Fruit fly (Drosophila melanogaster) whole organism, embryonic: ENCODE measurements around the gene AlkB.

ENCODE experiments used
- Adf1 ChIP-seq: fragments of 200-800 bp; sonication (Bioruptor generic); IDR thresholded peaks from 2 replicates; pipeline ENCODE4 v1.3.6; 2022; ENCODE audit warnings: missing biosample characterization, missing genetic modification characterization
- CG10321 ChIP-seq: fragments of 200-800 bp; sonication (Bioruptor generic); IDR thresholded peaks from 2 replicates; pipeline ENCODE4 v1.3.6; 2022; ENCODE audit warnings: missing biosample characterization, missing genetic modification characterization
- CG10979 ChIP-seq: fragments of 200-800 bp; sonication (Bioruptor generic); optimal IDR thresholded peaks from 2 replicates; lab custom pipeline; 2018; ENCODE audit warnings: missing biosample characterization, mild to moderate bottlenecking, missing genetic modification characterization, moderate library complexity
- CG13894 ChIP-seq: fragments of 200-800 bp; sonication (Bioruptor generic); optimal IDR thresholded peaks from 3 replicates; lab custom pipeline; 2018; ENCODE audit warnings: missing biosample characterization, mild to moderate bottlenecking, missing genetic modification characterization, moderate library complexity
- CG15269 ChIP-seq: fragments of 200-800 bp; sonication (Bioruptor generic); optimal IDR thresholded peaks from 2 replicates; lab custom pipeline; 2018; ENCODE audit warnings: missing biosample characterization, mild to moderate bottlenecking, missing genetic modification characterization, moderate library complexity
- CG1529 ChIP-seq: fragments of 200-800 bp; sonication (Bioruptor generic); optimal IDR thresholded peaks from 3 replicates; lab custom pipeline; 2018; ENCODE audit warnings: missing biosample characterization, missing genetic modification characterization
- CG16779 ChIP-seq: fragments of 200-800 bp; sonication (Bioruptor generic); IDR thresholded peaks from 2 replicates; pipeline ENCODE4 v1.3.6; 2022; ENCODE audit warnings: missing biosample characterization, missing genetic modification characterization
- CG17385 ChIP-seq: fragments of 200-800 bp; sonication (Bioruptor generic); optimal IDR thresholded peaks from 3 replicates; lab custom pipeline; 2018; ENCODE audit warnings: missing biosample characterization, mild to moderate bottlenecking, missing genetic modification characterization
- CG2202 ChIP-seq: fragments of 200-800 bp; sonication (Bioruptor generic); optimal IDR thresholded peaks from 2 replicates; lab custom pipeline; 2018; ENCODE audit warnings: missing biosample characterization, mild to moderate bottlenecking, missing genetic modification characterization
- CG2712 ChIP-seq: fragments of 200-800 bp; optimal IDR thresholded peaks from 3 replicates; lab custom pipeline; 2019; ENCODE audit warnings: missing biosample characterization, mild to moderate bottlenecking, missing genetic modification characterization, moderate library complexity
- CG2889 ChIP-seq: fragments of 200-800 bp; sonication (Bioruptor generic); IDR thresholded peaks from 3 replicates; pipeline ENCODE4 v1.3.6; 2022; ENCODE audit warnings: missing biosample characterization, missing genetic modification characterization
- CG30431 ChIP-seq: fragments of 200-800 bp; sonication (Bioruptor generic); optimal IDR thresholded peaks from 2 replicates; lab custom pipeline; 2017; ENCODE audit warnings: missing biosample characterization, missing genetic modification characterization
- CG3163 ChIP-seq: fragments of 200-800 bp; sonication (Bioruptor generic); optimal IDR thresholded peaks from 3 replicates; lab custom pipeline; 2016; ENCODE audit warnings: missing biosample characterization, missing genetic modification characterization
- CG3847 ChIP-seq: fragments of 200-800 bp; sonication (Bioruptor generic); IDR thresholded peaks from 2 replicates; pipeline ENCODE4 v1.3.6; 2022; ENCODE audit warnings: missing biosample characterization, missing genetic modification characterization
- CG4424 ChIP-seq: fragments of 200-800 bp; sonication (Bioruptor generic); optimal IDR thresholded peaks from 3 replicates; lab custom pipeline; 2016; ENCODE audit warnings: missing biosample characterization, missing genetic modification characterization
- CG4707 ChIP-seq: fragments of 200-800 bp; sonication (Bioruptor generic); optimal IDR thresholded peaks from 2 replicates; lab custom pipeline; 2018; ENCODE audit warnings: missing biosample characterization, mild to moderate bottlenecking, missing genetic modification characterization, moderate library complexity
- CG4730 ChIP-seq: fragments of 200-800 bp; sonication (Bioruptor generic); IDR thresholded peaks from 2 replicates; pipeline ENCODE4 v1.3.6; 2022; ENCODE audit warnings: missing biosample characterization, missing genetic modification characterization
- CTCF ChIP-seq: fragments of 200-800 bp; sonication (Bioruptor generic); optimal IDR thresholded peaks from 2 replicates; lab custom pipeline; 2017; ENCODE audit warnings: missing biosample characterization, mild to moderate bottlenecking, missing genetic modification characterization, moderate library complexity
- Drgx ChIP-seq: fragments of 200-800 bp; sonication (Bioruptor generic); IDR thresholded peaks from 2 replicates; pipeline ENCODE4 v1.3.6; 2022; ENCODE audit warnings: missing biosample characterization, missing genetic modification characterization
- Elba2 ChIP-seq: fragments of 200-800 bp; sonication (Bioruptor generic); optimal IDR thresholded peaks from 3 replicates; lab custom pipeline; 2016; ENCODE audit warnings: missing biosample characterization, missing genetic modification characterization
- H15 ChIP-seq: fragments of 200-800 bp; sonication (Bioruptor generic); IDR thresholded peaks from 3 replicates; pipeline ENCODE4 v1.3.6; 2022; ENCODE audit warnings: missing biosample characterization, missing genetic modification characterization
- Hmx ChIP-seq: fragments of 200-800 bp; sonication (Bioruptor generic); optimal IDR thresholded peaks from 2 replicates; lab custom pipeline; 2016; ENCODE audit warnings: missing biosample characterization, missing genetic modification characterization
- Mrtf ChIP-seq: fragments of 200-800 bp; sonication (Bioruptor generic); IDR thresholded peaks from 3 replicates; pipeline ENCODE4 v1.3.6; 2022; ENCODE audit warnings: missing biosample characterization, missing genetic modification characterization
- Neu2 ChIP-seq: fragments of 200-800 bp; sonication (Bioruptor generic); optimal IDR thresholded peaks from 3 replicates; lab custom pipeline; 2016; ENCODE audit warnings: missing biosample characterization, missing genetic modification characterization, borderline replicate concordance
- Nf-YA ChIP-seq: fragments of 200-800 bp; sonication (Bioruptor generic); IDR thresholded peaks from 2 replicates; pipeline ENCODE4 v1.3.6; 2022; ENCODE audit warnings: missing biosample characterization, missing genetic modification characterization
- NfI ChIP-seq: fragments of 200-800 bp; sonication (Bioruptor generic); optimal IDR thresholded peaks from 3 replicates; lab custom pipeline; 2018; ENCODE audit warnings: missing biosample characterization, mild to moderate bottlenecking, missing genetic modification characterization, moderate library complexity
- Opbp ChIP-seq: fragments of 200-800 bp; sonication (Bioruptor generic); IDR thresholded peaks from 3 replicates; pipeline ENCODE4 v1.3.6; 2022; ENCODE audit warnings: missing biosample characterization, missing genetic modification characterization; ENCODE audit not compliant: partially characterized antibody
- Taf1 ChIP-seq: fragments of 200-800 bp; sonication (Bioruptor generic); IDR thresholded peaks from 2 replicates; pipeline ENCODE4 v1.3.6; 2022; ENCODE audit warnings: missing biosample characterization, missing genetic modification characterization
- Vsx1 ChIP-seq: fragments of 200-800 bp; sonication (Bioruptor generic); optimal IDR thresholded peaks from 2 replicates; lab custom pipeline; 2017; ENCODE audit warnings: missing biosample characterization, mild to moderate bottlenecking, missing genetic modification characterization, missing genetic modification reagents
- bigmax ChIP-seq: fragments of 200-800 bp; sonication (Bioruptor generic); optimal IDR thresholded peaks from 2 replicates; lab custom pipeline; 2018; ENCODE audit warnings: missing biosample characterization, mild to moderate bottlenecking, missing genetic modification characterization
- bowl ChIP-seq: fragments of 200-800 bp; sonication (Bioruptor generic); IDR thresholded peaks from 2 replicates; pipeline ENCODE4 v1.3.6; 2022; ENCODE audit warnings: missing biosample characterization, missing genetic modification characterization
- cad ChIP-seq: fragments of >200 bp; optimal IDR thresholded peaks from 2 replicates; lab custom pipeline; 2017; ENCODE audit warnings: missing biosample characterization, missing genetic modification characterization
- cas ChIP-seq: fragments of 200-800 bp; sonication (Bioruptor generic); IDR thresholded peaks from 2 replicates; pipeline ENCODE4 v1.3.6; 2022; ENCODE audit warnings: missing biosample characterization, missing genetic modification characterization
- caup ChIP-seq: fragments of 200-800 bp; sonication (Bioruptor generic); optimal IDR thresholded peaks from 3 replicates; lab custom pipeline; 2017; ENCODE audit warnings: missing biosample characterization, mild to moderate bottlenecking, missing genetic modification characterization, moderate library complexity; ENCODE audit not compliant: severe bottlenecking
- crol ChIP-seq: fragments of 200-800 bp; sonication (Bioruptor generic); IDR thresholded peaks from 2 replicates; pipeline ENCODE4 v1.3.6; 2022; ENCODE audit warnings: missing biosample characterization, missing genetic modification characterization
- cwo ChIP-seq: fragments of 200-800 bp; sonication (Bioruptor generic); optimal IDR thresholded peaks from 3 replicates; lab custom pipeline; 2017; ENCODE audit warnings: missing biosample characterization, missing genetic modification characterization, mild to moderate bottlenecking, moderate library complexity, missing genetic modification reagents
- dmrt11E ChIP-seq: fragments of 200-800 bp; sonication (Bioruptor generic); optimal IDR thresholded peaks from 3 replicates; lab custom pipeline; 2018; ENCODE audit warnings: missing biosample characterization, mild to moderate bottlenecking, missing genetic modification characterization, moderate library complexity
- eve ChIP-seq, 2 experiments: fragments of >200 bp; optimal IDR thresholded peaks; 2 replicates each; lab custom pipeline; 2017; ENCODE audit warnings: missing biosample characterization in 2 of 2, missing genetic modification characterization in 2 of 2
- fd96Cb ChIP-seq: fragments of 200-800 bp; sonication (Bioruptor generic); optimal IDR thresholded peaks from 2 replicates; lab custom pipeline; 2018; ENCODE audit warnings: missing biosample characterization, mild to moderate bottlenecking, missing genetic modification characterization, moderate library complexity
- gfzf ChIP-seq: fragments of 200-800 bp; sonication (Bioruptor generic); optimal IDR thresholded peaks from 2 replicates; lab custom pipeline; 2016; ENCODE audit warnings: missing biosample characterization, mild to moderate bottlenecking, missing genetic modification characterization, moderate library complexity
- ham ChIP-seq: fragments of 200-800 bp; sonication (Bioruptor generic); IDR thresholded peaks from 2 replicates; pipeline ENCODE4 v1.3.6; 2022; ENCODE audit warnings: missing biosample characterization, missing genetic modification characterization
- inv ChIP-seq: fragments of 200-800 bp; sonication (Bioruptor generic); IDR thresholded peaks from 2 replicates; pipeline ENCODE4 v1.3.6; 2022; ENCODE audit warnings: missing biosample characterization, missing genetic modification characterization; ENCODE audit not compliant: partially characterized antibody
- mld ChIP-seq: fragments of 200-800 bp; sonication (Bioruptor generic); IDR thresholded peaks from 3 replicates; pipeline ENCODE4 v1.3.6; 2022; ENCODE audit warnings: missing biosample characterization, missing genetic modification characterization; ENCODE audit not compliant: partially characterized antibody
- nom ChIP-seq: fragments of 200-800 bp; sonication (Bioruptor generic); optimal IDR thresholded peaks from 2 replicates; lab custom pipeline; 2017; ENCODE audit warnings: missing biosample characterization, missing genetic modification characterization, mild to moderate bottlenecking, moderate library complexity, missing genetic modification reagents
- onecut ChIP-seq: fragments of 200-800 bp; sonication (Bioruptor generic); IDR thresholded peaks from 2 replicates; pipeline ENCODE4 v1.3.6; 2022; ENCODE audit warnings: missing biosample characterization, missing genetic modification characterization
- org-1 ChIP-seq: fragments of 200-800 bp; sonication (Bioruptor generic); optimal IDR thresholded peaks from 2 replicates; lab custom pipeline; 2017; ENCODE audit warnings: missing biosample characterization, missing genetic modification characterization
- ro ChIP-seq: fragments of 200-800 bp; sonication (Bioruptor generic); IDR thresholded peaks from 2 replicates; pipeline ENCODE4 v1.3.6; 2022; ENCODE audit warnings: missing biosample characterization, missing genetic modification characterization
- seq ChIP-seq: fragments of 200-800 bp; sonication (Bioruptor generic); IDR thresholded peaks from 2 replicates; pipeline ENCODE4 v1.3.6; 2022; ENCODE audit warnings: missing biosample characterization, missing genetic modification characterization
- shn ChIP-seq: fragments of 200-800 bp; sonication (Bioruptor generic); optimal IDR thresholded peaks from 3 replicates; lab custom pipeline; 2016; ENCODE audit warnings: missing biosample characterization, missing genetic modification characterization
- sqz ChIP-seq: fragments of 200-800 bp; sonication (Bioruptor generic); optimal IDR thresholded peaks from 3 replicates; lab custom pipeline; 2018; ENCODE audit warnings: missing biosample characterization, mild to moderate bottlenecking, missing genetic modification characterization
- sr ChIP-seq: fragments of 200-800 bp; sonication (Bioruptor generic); IDR thresholded peaks from 3 replicates; pipeline ENCODE4 v1.3.6; 2022; ENCODE audit warnings: missing biosample characterization, missing genetic modification characterization
- stwl ChIP-seq: fragments of 200-800 bp; sonication (Bioruptor generic); optimal IDR thresholded peaks from 3 replicates; lab custom pipeline; 2018; ENCODE audit warnings: missing biosample characterization, mild to moderate bottlenecking, missing genetic modification characterization, moderate library complexity

AlkB gene

dm6 chrX:15867863-15868262 is 8.6 kb upstream of the AlkB start, which contains the start of gene Gapdh2 (continued):
- peak; percentile 98 for TF ChIP-seq onecut (GFP tag; lab: Robert Waterston, UW)
- peak; percentile 100 for TF ChIP-seq CG13894 (tag; lab: Kevin White, UChicago)
- TF ChIP-seq CG17385 (GFP tag; lab: Kevin White, UChicago) = peak; percentile 100
- peak; percentile 99 for TF ChIP-seq CG3847
- TF ChIP-seq CG15269 (tag; lab: Kevin White, UChicago) = peak; percentile 100
- TF ChIP-seq Vsx1 (GFP tag; lab: Kevin White, UChicago) = peak; percentile 97
- TF ChIP-seq Taf1 (GFP tag; lab: Robert Waterston, UW) = peak; percentile 98
- TF ChIP-seq CG16779 (GFP tag; lab: Robert Waterston, UW) = peak; percentile 99
- no peak for TF ChIP-seq cad (GFP tag; lab: Kevin White, UChicago)
- TF ChIP-seq Hmx (GFP tag; lab: Kevin White, UChicago) = peak; percentile 94
- peak; percentile 82 for TF ChIP-seq bigmax (GFP tag; lab: Kevin White, UChicago)
- peak; percentile 99 for TF ChIP-seq CG2712
- peak; percentile 98 for TF ChIP-seq CG10979 (tag; lab: Kevin White, UChicago)
- peak; percentile 99 for TF ChIP-seq cwo (GFP tag; lab: Kevin White, UChicago)
- peak; percentile 90 for TF ChIP-seq CG10321 (GFP tag; lab: Robert Waterston, UW)
- no peak for TF ChIP-seq Opbp (GFP tag; lab: Robert Waterston, UW)
- peak; percentile 99 for TF ChIP-seq NfI
- no peak; the same call in 1 of the 2 replicates for TF ChIP-seq crol (GFP tag; lab: Robert Waterston, UW)
- peak; percentile 97; the same call in 1 of the 2 replicates for TF ChIP-seq ham (GFP tag; lab: Robert Waterston, UW)
- peak; percentile 100 for TF ChIP-seq nom (GFP tag; lab: Kevin White, UChicago)
- TF ChIP-seq inv (GFP tag; lab: Robert Waterston, UW) = no peak
- TF ChIP-seq caup (GFP tag; lab: Kevin White, UChicago) = peak; percentile 100
- TF ChIP-seq sqz (GFP tag; lab: Kevin White, UChicago) = peak; percentile 99
- no peak for TF ChIP-seq mld (GFP tag; lab: Robert Waterston, UW)
- TF ChIP-seq fd96Cb (tag; lab: Kevin White, UChicago) = peak; percentile 99
- TF ChIP-seq dmrt11E = peak; percentile 66
- peak; percentile 97 for TF ChIP-seq CG4707 (GFP tag; lab: Kevin White, UChicago)
- peak; percentile 99 for TF ChIP-seq cas (GFP tag; lab: Robert Waterston, UW)
- TF ChIP-seq CG2889 (GFP tag; lab: Robert Waterston, UW) = peak; percentile 98
- TF ChIP-seq H15 (GFP tag; lab: Robert Waterston, UW) = peak; percentile 97
- TF ChIP-seq sr = no peak
- peak in 1 of 2 experiments; percentile 100 for TF ChIP-seq eve (GFP tag; optimal IDR thresholded peaks at IDR 0.05; lab: Kevin White, UChicago)
- peak; percentile 81 for TF ChIP-seq CTCF (GFP tag; lab: Kevin White, UChicago)
- TF ChIP-seq CG3163 (GFP tag; lab: Kevin White, UChicago) = peak; percentile 77
- TF ChIP-seq Nf-YA (GFP tag; lab: Robert Waterston, UW) = peak; percentile 99
- no peak for TF ChIP-seq stwl (tag; lab: Kevin White, UChicago)
- peak; percentile 100 for TF ChIP-seq Drgx
- no peak; the same call in 1 of the 2 replicates for TF ChIP-seq ro (GFP tag; lab: Robert Waterston, UW)
- TF ChIP-seq bowl (GFP tag; lab: Robert Waterston, UW) = peak; percentile 99
- peak; percentile 92 for TF ChIP-seq Adf1
- peak; percentile 98 for TF ChIP-seq Mrtf
- peak; percentile 63 for TF ChIP-seq Elba2 (GFP tag; lab: Kevin White, UChicago)
- peak; percentile 98 for TF ChIP-seq CG4730
- TF ChIP-seq org-1 (GFP tag; lab: Kevin White, UChicago) = peak; percentile 99
- peak; percentile 97 for TF ChIP-seq CG2202 (tag; lab: Kevin White, UChicago)
- peak; percentile 22 for TF ChIP-seq gfzf
- peak; percentile 99 for TF ChIP-seq CG4424 (GFP tag; lab: Kevin White, UChicago)
- peak; percentile 99 for TF ChIP-seq seq (GFP tag; lab: Robert Waterston, UW)
- TF ChIP-seq shn (GFP tag; lab: Kevin White, UChicago) = peak; percentile 85
- no peak for TF ChIP-seq CG30431
- TF ChIP-seq Neu2 (GFP tag; lab: Kevin White, UChicago) = peak; percentile 81
- TF ChIP-seq CG1529 (GFP tag; lab: Kevin White, UChicago) = peak; percentile 98
